Fruit fly (Drosophila melanogaster): ENCODE measurements around the gene phu.

dm6 chr3R:9488493-9488892, 6.1 kb upstream of the phu start:
- no peak for TF ChIP-seq CG12768 (GFP tag; optimal IDR thresholded peaks at IDR 0.05)
- TF ChIP-seq kay (GFP tag; ENCODE audit: borderline replicate concordance), result no peak
- TF ChIP-seq CG7101 (tag; optimal IDR thresholded peaks at IDR 0.05), result no peak
- no peak for TF ChIP-seq CG7045 (GFP tag; optimal IDR thresholded peaks at IDR 0.05)
- no peak for TF ChIP-seq cnc (optimal IDR thresholded peaks at IDR 0.05)
